Worm (Caenorhabditis elegans) whole organism, L1 larva: ENCODE results near the gene C42D4.13.

Experiments used
- F16B12.6 ChIP-seq: fragments of 150-350 bp; optimal IDR thresholded peaks from 2 replicates; lab custom pipeline; 2014; ENCODE audit warnings: missing biosample characterization, missing genetic modification characterization
- fkh-10 ChIP-seq: sonication (generic microtip); optimal IDR thresholded peaks from 2 replicates; lab custom pipeline; 2017; ENCODE audit warnings: missing biosample characterization, missing genetic modification reagents, missing genetic modification characterization
- sox-4 ChIP-seq: sonication (generic microtip); optimal IDR thresholded peaks from 2 replicates; lab custom pipeline; 2016; ENCODE audit warnings: missing genetic modification characterization, missing compliant biosample characterization
- unc-130 ChIP-seq: fragments of 150-350 bp; optimal IDR thresholded peaks from 2 replicates; lab custom pipeline; 2017; ENCODE audit warnings: missing biosample characterization, missing genetic modification characterization, inconsistent platforms

DNA sequence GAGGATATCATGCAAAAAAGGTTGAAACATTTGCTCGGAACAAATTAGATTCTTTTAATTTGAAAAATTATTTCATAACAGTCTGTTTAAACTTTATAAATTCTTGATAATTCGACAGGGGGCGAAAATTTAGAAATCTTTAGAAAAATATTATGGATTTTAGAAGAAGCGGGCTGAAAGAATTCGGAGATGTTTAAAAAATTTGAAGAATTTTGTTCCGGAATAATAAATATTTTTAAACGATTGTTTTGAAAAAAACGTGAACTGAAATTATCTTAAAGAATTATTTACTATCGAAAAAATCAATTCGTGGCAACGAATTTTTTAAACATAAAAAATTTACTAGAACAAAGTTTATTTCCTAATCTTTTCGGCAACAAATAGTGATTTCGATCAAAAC, 15.8 kb upstream of the C42D4.13 start, which contains the start of gene R13A1.3:
- TF ChIP-seq sox-4 (tag; lab: Kevin White, UChicago) (no peak), fkh-10 (GFP tag; lab: Kevin White, UChicago) (no peak), F16B12.6 (tag; lab: Kevin White, UChicago) (no peak), unc-130 (tag; lab: Kevin White, UChicago) (no peak)
